Worm (Caenorhabditis elegans) whole organism, midembryonic: Measurements from ENCODE around the gene srbc-29.

Experiments
- flt-1 ChIP-seq: fragments of 200-800 bp; sonication (Bioruptor generic); IDR thresholded peaks from 2 replicates; pipeline ENCODE4 v1.3.6; 2022; ENCODE audit warnings: missing genetic modification characterization, missing compliant biosample characterization
- ref-1 ChIP-seq: fragments of 200-800 bp; sonication (Bioruptor generic); conservative IDR thresholded peaks from 2 replicates; pipeline ENCODE4 v1.3.6; 2022; ENCODE audit warnings: missing genetic modification reagents, missing genetic modification characterization, missing compliant biosample characterization

ce11 chrV:3512381-3512780, 41.7 kb upstream of the srbc-29 start, which contains the start of gene str-226:
- TF ChIP-seq flt-1 (GFP tag; lab: Robert Waterston, UW), result no peak
- no peak for TF ChIP-seq ref-1 (GFP tag; lab: Robert Waterston, UW)
